Fruit fly (Drosophila melanogaster): ENCODE data around the gene Diap1.

The Diap1 gene

dm6 chr3L:16011319-16012210, 39.3 kb downstream of the Diap1 start, which contains the start of gene mib1 (continued):
- no peak for TF ChIP-seq CG6683 (GFP tag; optimal IDR thresholded peaks at IDR 0.05)
- TF ChIP-seq NC2α (GFP tag; optimal IDR thresholded peaks at IDR 0.05), result no peak
- no peak for TF ChIP-seq TFAM (GFP tag; optimal IDR thresholded peaks at IDR 0.05)
- peak; percentile 91 for TF ChIP-seq YL-1 (GFP tag; optimal IDR thresholded peaks at IDR 0.05)
- no peak; the same call in 1 of the 2 replicates for TF ChIP-seq ranshi (GFP tag; IDR thresholded peaks at IDR 0.05)
- TF ChIP-seq CG16815 (GFP tag; optimal IDR thresholded peaks at IDR 0.05), result no peak
- TF ChIP-seq bsh (GFP tag; optimal IDR thresholded peaks at IDR 0.05), result no peak
- TF ChIP-seq Sry-β (GFP tag; optimal IDR thresholded peaks at IDR 0.05), result peak; percentile 58
- TF ChIP-seq CG11456 (GFP tag; IDR thresholded peaks at IDR 0.05), result peak; percentile 63; the same call in 2 of the 3 replicates
- TF ChIP-seq Rx (GFP tag; IDR thresholded peaks at IDR 0.05), result no peak
- no peak for TF ChIP-seq ttk (GFP tag; IDR thresholded peaks at IDR 0.05)
- no peak for TF ChIP-seq peb (GFP tag; IDR thresholded peaks at IDR 0.05)
- no peak for TF ChIP-seq dimm (GFP tag; IDR thresholded peaks at IDR 0.05)
- TF ChIP-seq trh (GFP tag; optimal IDR thresholded peaks at IDR 0.05), result no peak
- TF ChIP-seq Antp (GFP tag; optimal IDR thresholded peaks at IDR 0.05), result no peak
- peak; percentile 39 for TF ChIP-seq CG12071 (GFP tag; optimal IDR thresholded peaks at IDR 0.05)
- TF ChIP-seq CG15073 (GFP tag; optimal IDR thresholded peaks at IDR 0.05), result no peak
- no peak for TF ChIP-seq CG11696 (GFP tag; IDR thresholded peaks at IDR 0.05)
- TF ChIP-seq CG14014 (GFP tag; IDR thresholded peaks at IDR 0.05), result 0 out of 2 replicates have a peak, but pooled peaks have one; percentile 24
- TF ChIP-seq Stat92E (GFP tag; optimal IDR thresholded peaks at IDR 0.05), result peak in 1 of 3 experiments; percentile 80
- TF ChIP-seq Xbp1 (GFP tag; optimal IDR thresholded peaks at IDR 0.05), result peak; percentile 21
- TF ChIP-seq vvl (GFP tag; IDR thresholded peaks at IDR 0.05), result peak; percentile 44; the same call in 1 of the 2 replicates
- TF ChIP-seq ash1 (GFP tag; optimal IDR thresholded peaks at IDR 0.05), result peak; percentile 23
- no peak for TF ChIP-seq Gsc (GFP tag; IDR thresholded peaks at IDR 0.05)
- TF ChIP-seq C15 (GFP tag; IDR thresholded peaks at IDR 0.05), result no peak
- TF ChIP-seq HLH54F (GFP tag; optimal IDR thresholded peaks at IDR 0.05), result no peak
- TF ChIP-seq salm (tag; optimal IDR thresholded peaks at IDR 0.05), result no peak
- TF ChIP-seq ATbp (GFP tag; optimal IDR thresholded peaks at IDR 0.05), result no peak
- TF ChIP-seq twi (tag; optimal IDR thresholded peaks at IDR 0.05), result peak; percentile 19
- TF ChIP-seq usp (GFP tag; optimal IDR thresholded peaks at IDR 0.05), result no peak
- peak; percentile 35; the same call in 2 of the 4 replicates for TF ChIP-seq Gug (GFP tag; IDR thresholded peaks at IDR 0.05)
- TF ChIP-seq mam (GFP tag; optimal IDR thresholded peaks at IDR 0.05), result no peak
- TF ChIP-seq Rfx (GFP tag; IDR thresholded peaks at IDR 0.05), result peak; percentile 78
- no peak for TF ChIP-seq CG8388 (GFP tag; optimal IDR thresholded peaks at IDR 0.05)
- TF ChIP-seq Kr (GFP tag; optimal IDR thresholded peaks at IDR 0.05), result peak; percentile 18
- TF ChIP-seq lov (optimal IDR thresholded peaks at IDR 0.05), result no peak
- peak; percentile 62; the same call in 1 of the 3 replicates for TF ChIP-seq lov (GFP tag; IDR thresholded peaks at IDR 0.05)
- no peak for TF ChIP-seq CG8359 (GFP tag; optimal IDR thresholded peaks at IDR 0.05; ENCODE audit: borderline replicate concordance)
- no peak for TF ChIP-seq CG12155 (GFP tag; optimal IDR thresholded peaks at IDR 0.05)
- TF ChIP-seq ems (GFP tag; optimal IDR thresholded peaks at IDR 0.05), result peak; percentile 38
- peak; percentile 84 for TF ChIP-seq CG8478 (optimal IDR thresholded peaks at IDR 0.05)
- peak; percentile 99 for TF ChIP-seq CG4707 (GFP tag; optimal IDR thresholded peaks at IDR 0.05)
- TF ChIP-seq CG17361 (GFP tag; IDR thresholded peaks at IDR 0.05), result peak; percentile 49; the same call in 2 of the 3 replicates
- no peak for TF ChIP-seq CG11723 (GFP tag; optimal IDR thresholded peaks at IDR 0.05)
- TF ChIP-seq CoRest (tag; optimal IDR thresholded peaks at IDR 0.05), result peak; percentile 39
- TF ChIP-seq NC2β (GFP tag; optimal IDR thresholded peaks at IDR 0.05), result no peak
- TF ChIP-seq pan (optimal IDR thresholded peaks at IDR 0.05), result no peak
- TF ChIP-seq pan (GFP tag; optimal IDR thresholded peaks at IDR 0.05 in 1 of 2, IDR thresholded peaks at IDR 0.05 in 1 of 2), result peak in 1 of 2 experiments; percentile 35
- no peak for TF ChIP-seq CG43689 (GFP tag; IDR thresholded peaks at IDR 0.05)
- no peak for TF ChIP-seq CG14965 (GFP tag; optimal IDR thresholded peaks at IDR 0.05; ENCODE audit: borderline replicate concordance)
